Worm (Caenorhabditis elegans) whole organism, L4 larva: ENCODE measurements around the gene pbo-6.

Experiments used
- F26F4.8 ChIP-seq: fragments of 200-800 bp; sonication (Bioruptor generic); conservative IDR thresholded peaks from 2 replicates; pipeline ENCODE4 v1.3.6; 2022; ENCODE audit warnings: missing genetic modification characterization, missing compliant biosample characterization
- F44E2.7 ChIP-seq: fragments of 200-800 bp; sonication (Bioruptor generic); IDR thresholded peaks from 2 replicates; pipeline ENCODE4 v2.1.2; 2022; ENCODE audit warnings: missing genetic modification characterization, missing compliant biosample characterization
- F49E8.2 ChIP-seq: sonication (generic microtip); optimal IDR thresholded peaks from 2 replicates; lab custom pipeline; 2016; ENCODE audit warnings: missing compliant biosample characterization, mild to moderate bottlenecking, missing genetic modification characterization, borderline replicate concordance
- R02D3.7 ChIP-seq: fragments of 150-350 bp; sonication (generic microtip); optimal IDR thresholded peaks from 3 replicates; lab custom pipeline; 2014; ENCODE audit warnings: missing biosample characterization, missing genetic modification characterization
- T20F7.1 ChIP-seq: fragments of 200-800 bp; sonication (Bioruptor generic); optimal IDR thresholded peaks from 2 replicates; lab custom pipeline; 2018; ENCODE audit warnings: mild to moderate bottlenecking, missing genetic modification characterization, missing compliant biosample characterization
- Y105C5A.15 ChIP-seq: fragments of 200-800 bp; sonication (Bioruptor generic); IDR thresholded peaks from 2 replicates; pipeline ENCODE4 v1.3.6; 2022; ENCODE audit warnings: missing genetic modification characterization, missing compliant biosample characterization
- Y48G9A.11 ChIP-seq: fragments of 200-800 bp; sonication (Bioruptor generic); IDR thresholded peaks from 2 replicates; pipeline ENCODE4 v1.3.6; 2022; ENCODE audit warnings: missing genetic modification reagents, missing genetic modification characterization, missing compliant biosample characterization
- Y75B8A.6 ChIP-seq: fragments of 200-800 bp; sonication (Bioruptor generic); IDR thresholded peaks from 2 replicates; pipeline ENCODE4 v1.3.6; 2022; ENCODE audit warnings: missing genetic modification reagents, missing genetic modification characterization, missing compliant biosample characterization
- ZK337.2 ChIP-seq: fragments of 200-800 bp; sonication (Bioruptor generic); IDR thresholded peaks from 2 replicates; pipeline ENCODE4 v1.3.6; 2022; ENCODE audit warnings: missing genetic modification reagents, missing genetic modification characterization, missing compliant biosample characterization
- ZK546.5 ChIP-seq, 2 experiments: sonication (generic microtip); optimal IDR thresholded peaks; 2 replicates each; lab custom pipeline; 2017; ENCODE audit warnings: missing biosample characterization in 2 of 2, missing genetic modification characterization in 2 of 2
- aha-1 ChIP-seq: fragments of 150-350 bp; peaks from one replicate; lab custom pipeline; 2014; ENCODE audit warnings: missing biosample characterization, missing genetic modification characterization
- ama-1 ChIP-seq: fragments of 150-350 bp; optimal IDR thresholded peaks from 2 replicates; lab custom pipeline; 2014; ENCODE audit warnings: inconsistent platforms, mixed read lengths
- arid-1 ChIP-seq: fragments of 200-800 bp; sonication (Bioruptor generic); conservative IDR thresholded peaks from 2 replicates; pipeline ENCODE4 v1.3.6; 2022; ENCODE audit warnings: missing genetic modification reagents, missing genetic modification characterization, missing compliant biosample characterization
- ceh-20 ChIP-seq: fragments of 200-800 bp; sonication (Bioruptor generic); IDR thresholded peaks from 2 replicates; pipeline ENCODE4 v1.3.6; 2022; ENCODE audit warnings: missing genetic modification reagents, missing genetic modification characterization, missing compliant biosample characterization
- ceh-32 ChIP-seq: sonication (generic microtip); optimal IDR thresholded peaks from 2 replicates; lab custom pipeline; 2016; ENCODE audit warnings: mild to moderate bottlenecking, missing genetic modification characterization, missing compliant biosample characterization; ENCODE audit not compliant: poor library complexity
- ceh-44 ChIP-seq: fragments of 200-800 bp; sonication (Bioruptor generic); IDR thresholded peaks from 2 replicates; pipeline ENCODE4 v1.3.6; 2022; ENCODE audit warnings: missing genetic modification reagents, missing genetic modification characterization, missing compliant biosample characterization
- cey-2 ChIP-seq: sonication (generic microtip); optimal IDR thresholded peaks from 3 replicates; lab custom pipeline; 2017; ENCODE audit warnings: missing genetic modification characterization, mild to moderate bottlenecking, missing compliant biosample characterization, antibody characterized with exemption, borderline replicate concordance; ENCODE audit not compliant: insufficient read depth
- daf-19 ChIP-seq: fragments of 200-800 bp; sonication (Bioruptor generic); conservative IDR thresholded peaks from 2 replicates; pipeline ENCODE4 v1.3.6; 2022; ENCODE audit warnings: missing genetic modification characterization, missing compliant biosample characterization
- daf-8 ChIP-seq: fragments of 200-800 bp; sonication (Bioruptor generic); IDR thresholded peaks from 2 replicates; pipeline ENCODE4 v1.3.6; 2022; ENCODE audit warnings: missing genetic modification characterization, missing compliant biosample characterization
- dmd-6 ChIP-seq: fragments of 200-800 bp; sonication (Bioruptor generic); IDR thresholded peaks from 2 replicates; pipeline ENCODE4 v1.3.6; 2022; ENCODE audit warnings: missing genetic modification reagents, missing genetic modification characterization, missing compliant biosample characterization
- dpl-1 ChIP-seq: fragments of 150-350 bp; optimal IDR thresholded peaks from 2 replicates; lab custom pipeline; 2014; ENCODE audit warnings: missing biosample characterization, missing genetic modification reagents, missing genetic modification characterization
- fos-1 ChIP-seq: fragments of 150-350 bp; optimal IDR thresholded peaks from 2 replicates; lab custom pipeline; 2014; ENCODE audit warnings: missing biosample characterization, missing genetic modification characterization
- hif-1 ChIP-seq, 2 experiments: sonication (generic microtip); optimal IDR thresholded peaks; 2 replicates each; lab custom pipeline; 2016 to 2017; ENCODE audit warnings: missing compliant biosample characterization in 2 of 2, missing genetic modification characterization in 2 of 2, missing genetic modification reagents in 2 of 2, missing genotype in 2 of 2, mild to moderate bottlenecking in 1 of 2
- lin-29 ChIP-seq: fragments of 200-800 bp; sonication (Bioruptor generic); IDR thresholded peaks from 2 replicates; pipeline ENCODE4 v1.3.6; 2022; ENCODE audit warnings: missing genetic modification reagents, missing genetic modification characterization, missing compliant biosample characterization
- lin-38 ChIP-seq: fragments of 200-800 bp; sonication (Bioruptor generic); IDR thresholded peaks from 2 replicates; pipeline ENCODE4 v1.3.6; 2022; ENCODE audit warnings: missing genetic modification reagents, missing genetic modification characterization, missing compliant biosample characterization
- lir-3 ChIP-seq: sonication (generic microtip); optimal IDR thresholded peaks from 2 replicates; lab custom pipeline; 2016; ENCODE audit warnings: mild to moderate bottlenecking, missing genetic modification characterization, missing compliant biosample characterization
- lsy-2 ChIP-seq, 2 experiments: fragments of 150-350 bp in 1 of 2; sonication (generic microtip) in 1 of 2; optimal IDR thresholded peaks; 2 replicates each; lab custom pipeline; 2014 to 2017; ENCODE audit warnings: missing biosample characterization in 2 of 2, missing genetic modification characterization in 2 of 2
- mdl-1 ChIP-seq, 2 experiments: fragments of 150-350 bp in 1 of 2; sonication (generic microtip) in 1 of 2; optimal IDR thresholded peaks; 2 replicates each; lab custom pipeline; 2014 to 2017; ENCODE audit warnings: missing biosample characterization in 2 of 2, missing genetic modification characterization in 2 of 2
- mdt-29 ChIP-seq: fragments of 200-800 bp; sonication (Bioruptor generic); IDR thresholded peaks from 2 replicates; pipeline ENCODE4 v1.3.6; 2022; ENCODE audit warnings: missing genetic modification reagents, missing genetic modification characterization, missing compliant biosample characterization
- mxl-3 ChIP-seq: fragments of 200-800 bp; sonication (Bioruptor generic); optimal IDR thresholded peaks from 2 replicates; lab custom pipeline; 2018; ENCODE audit warnings: mild to moderate bottlenecking, missing genetic modification characterization, missing compliant biosample characterization
- nhr-102 ChIP-seq: sonication (generic microtip); optimal IDR thresholded peaks from 2 replicates; lab custom pipeline; 2016; ENCODE audit warnings: mild to moderate bottlenecking, missing genetic modification characterization, moderate library complexity, missing compliant biosample characterization
- nhr-111 ChIP-seq: fragments of 200-800 bp; sonication (Bioruptor generic); optimal IDR thresholded peaks from 2 replicates; lab custom pipeline; 2018; ENCODE audit warnings: mild to moderate bottlenecking, missing genetic modification characterization, missing compliant biosample characterization
- nhr-237 ChIP-seq: sonication (generic microtip); optimal IDR thresholded peaks from 2 replicates; lab custom pipeline; 2017; ENCODE audit warnings: missing biosample characterization, missing genetic modification characterization
- nhr-25 ChIP-seq: sonication (generic microtip); optimal IDR thresholded peaks from 2 replicates; lab custom pipeline; 2017; ENCODE audit warnings: missing genetic modification characterization, mild to moderate bottlenecking, missing compliant biosample characterization, antibody characterized with exemption, moderate library complexity, borderline replicate concordance; ENCODE audit not compliant: insufficient read depth
- nhr-28 ChIP-seq: fragments of 150-350 bp; optimal IDR thresholded peaks from 2 replicates; lab custom pipeline; 2014; ENCODE audit warnings: missing biosample characterization, missing genetic modification characterization
- nhr-76 ChIP-seq: fragments of 150-350 bp; optimal IDR thresholded peaks from 2 replicates; lab custom pipeline; 2014; ENCODE audit warnings: missing biosample characterization, missing genetic modification characterization
- nhr-77 ChIP-seq: fragments of 150-350 bp; optimal IDR thresholded peaks from 2 replicates; lab custom pipeline; 2014; ENCODE audit warnings: missing biosample characterization, missing genetic modification characterization
- php-3 ChIP-seq: fragments of 200-800 bp; sonication (Bioruptor generic); IDR thresholded peaks from 2 replicates; pipeline ENCODE4 v1.3.6; 2022; ENCODE audit warnings: missing genetic modification reagents, missing genetic modification characterization, missing compliant biosample characterization
- sdz-12 ChIP-seq: fragments of 200-800 bp; sonication (Bioruptor generic); optimal IDR thresholded peaks from 2 replicates; lab custom pipeline; 2018; ENCODE audit warnings: mild to moderate bottlenecking, missing genetic modification characterization, missing compliant biosample characterization
- set-16 ChIP-seq: fragments of 200-800 bp; sonication (Bioruptor generic); IDR thresholded peaks from 2 replicates; pipeline ENCODE4 v1.3.6; 2022; ENCODE audit warnings: missing genetic modification reagents, missing genetic modification characterization, missing compliant biosample characterization
- snpc-4 ChIP-seq: fragments of 150-350 bp; optimal IDR thresholded peaks from 2 replicates; lab custom pipeline; 2014; ENCODE audit warnings: missing biosample characterization, missing genetic modification characterization
- spr-3 ChIP-seq: fragments of 200-800 bp; sonication (Bioruptor generic); optimal IDR thresholded peaks from 2 replicates; lab custom pipeline; 2018; ENCODE audit warnings: mild to moderate bottlenecking, missing genetic modification characterization, missing compliant biosample characterization
- unc-130 ChIP-seq: sonication (generic microtip); optimal IDR thresholded peaks from 2 replicates; lab custom pipeline; 2016; ENCODE audit warnings: missing genetic modification reagents, missing genetic modification characterization, missing compliant biosample characterization
- unc-62 ChIP-seq, 3 experiments: fragments of 150-350 bp in 1 of 3; sonication (generic microtip); optimal IDR thresholded peaks in 2 of 3; peaks in 1 of 3; 1 replicate in 1 of 3; 2 replicates in 2 of 3; lab custom pipeline; 2014 to 2017; ENCODE audit warnings: missing biosample characterization in 3 of 3, missing genetic modification characterization in 3 of 3, missing genetic modification reagents in 3 of 3, missing genotype in 1 of 3
- zfp-3 ChIP-seq: fragments of 200-800 bp; sonication (Bioruptor generic); conservative IDR thresholded peaks from 2 replicates; pipeline ENCODE4 v1.3.6; 2022; ENCODE audit warnings: missing genetic modification reagents, missing genetic modification characterization, missing compliant biosample characterization
- zip-11 ChIP-seq: fragments of 200-800 bp; sonication (Bioruptor generic); IDR thresholded peaks from 2 replicates; pipeline ENCODE4 v1.3.6; 2022; ENCODE audit warnings: missing genetic modification characterization, missing compliant biosample characterization
- zip-2 ChIP-seq: fragments of 150-350 bp; optimal IDR thresholded peaks from 2 replicates; lab custom pipeline; 2014; ENCODE audit warnings: missing biosample characterization, missing genetic modification characterization
- ztf-11 ChIP-seq: fragments of 150-350 bp; optimal IDR thresholded peaks from 2 replicates; lab custom pipeline; 2014; ENCODE audit warnings: missing biosample characterization, missing genetic modification characterization

The pbo-6 gene

ce11 chrX:17479694-17480574, 51.1 kb downstream of the pbo-6 start:
- TF ChIP-seq fos-1 (tag; lab: Kevin White, UChicago) (no peak), lin-38 (peak; percentile 41), Y75B8A.6 (GFP tag; lab: Robert Waterston, UW) (no peak), nhr-28 (tag; lab: Kevin White, UChicago) (peak; percentile 63), nhr-237 (no peak), nhr-102 (peak; percentile 74), snpc-4 (tag; lab: Kevin White, UChicago) (no peak), Y48G9A.11 (no peak), daf-8 (no peak), hif-1 (tag; optimal IDR thresholded peaks at IDR 0.05; lab: Kevin White, UChicago) (peak; percentile 66 to 82), lsy-2 (tag; optimal IDR thresholded peaks at IDR 0.05; lab: Kevin White, UChicago) (peak; percentile 67 to 82), ceh-44 (GFP tag; lab: Robert Waterston, UW) (no peak), arid-1 (GFP tag; lab: Robert Waterston, UW) (0 out of 2 replicates have a peak, but pooled peaks have one; percentile 10), nhr-76 (no peak), dpl-1 (GFP tag; lab: Kevin White, UChicago) (peak; percentile 44), zip-2 (tag; lab: Kevin White, UChicago) (peak; percentile 60), cey-2 (tag; lab: Kevin White, UChicago) (no peak), spr-3 (GFP tag; lab: Kevin White, UChicago) (peak; percentile 29), lin-29 (no peak), set-16 (GFP tag; lab: Robert Waterston, UW) (peak; percentile 95), F44E2.7 (GFP tag; lab: Robert Waterston, UW) (no peak), F26F4.8 (GFP tag; lab: Robert Waterston, UW) (no peak), ceh-32 (tag; lab: Kevin White, UChicago) (peak; percentile 81), ztf-11 (no peak), mdl-1 (tag; optimal IDR thresholded peaks at IDR 0.05; lab: Kevin White, UChicago) (peak; percentile 80 to 90), ZK546.5 (tag; optimal IDR thresholded peaks at IDR 0.05; lab: Kevin White, UChicago) (no peak), F49E8.2 (tag; lab: Kevin White, UChicago) (no peak), mxl-3 (peak; percentile 96), ama-1 (lab: Kevin White, UChicago) (peak; percentile 58), ceh-20 (GFP tag; lab: Robert Waterston, UW) (peak; percentile 79), R02D3.7 (tag; lab: Kevin White, UChicago) (no peak), unc-62 (GFP tag; optimal IDR thresholded peaks at IDR 0.05 in 1 of 2; lab: Kevin White, UChicago) (peak in 1 of 2 experiments; percentile 91), unc-62 (tag; optimal IDR thresholded peaks at IDR 0.05; lab: Kevin White, UChicago) (no peak), mdt-29 (GFP tag; lab: Robert Waterston, UW) (peak; percentile 82), Y105C5A.15 (0 out of 2 replicates have a peak, but pooled peaks have one; percentile 16), lir-3 (tag; lab: Kevin White, UChicago) (no peak), unc-130 (GFP tag; lab: Kevin White, UChicago) (no peak), T20F7.1 (GFP tag; lab: Kevin White, UChicago) (peak; percentile 62), nhr-111 (no peak), aha-1 (tag; lab: Kevin White, UChicago) (peak; percentile 99), zip-11 (no peak), ZK337.2 (GFP tag; lab: Robert Waterston, UW) (no peak; the same call in 1 of the 2 replicates), zfp-3 (GFP tag; lab: Robert Waterston, UW) (no peak), sdz-12 (no peak), php-3 (0 out of 2 replicates have a peak, but pooled peaks have one; percentile 29), daf-19 (GFP tag; lab: Robert Waterston, UW) (no peak; the same call in 1 of the 2 replicates), dmd-6 (GFP tag; lab: Robert Waterston, UW) (peak; percentile 90), nhr-77 (tag; lab: Kevin White, UChicago) (no peak), nhr-25 (no peak)
